Worm (Caenorhabditis elegans): ENCODE data around the gene tsp-1.
A peak's percentile ranks its signal among the peaks of the same experiment; 100 is the strongest.

tsp-1 gene

DNA sequence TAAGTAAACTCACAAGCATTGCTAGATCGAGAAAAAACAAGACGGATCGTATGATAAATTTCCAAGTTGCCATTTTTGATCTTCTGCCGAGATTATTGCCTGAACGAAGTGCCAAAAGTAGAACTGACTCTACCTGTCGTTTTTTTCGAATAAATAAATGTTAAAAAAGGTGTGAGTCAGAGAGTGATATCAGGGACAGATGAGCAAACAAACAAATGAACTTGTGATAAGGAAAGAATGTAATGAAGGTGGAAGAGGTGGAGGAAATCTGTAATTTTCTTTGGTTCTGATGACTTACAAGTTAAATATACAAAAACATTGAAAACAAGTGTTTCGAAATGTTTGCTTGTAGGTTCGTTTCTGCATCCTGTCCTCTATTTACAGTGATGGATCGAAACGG, at the start of gene tsp-1:
TSS of gene tsp-1 (minus strand) at position 99 of the 400 bp plus-strand sequence.
- peak; percentile 35 for TF ChIP-seq elt-2 (tag; optimal IDR thresholded peaks at IDR 0.05)
- TF ChIP-seq pha-4 (tag; optimal IDR thresholded peaks at IDR 0.05), result peak; percentile 21
- no peak for TF ChIP-seq lin-15B (tag; optimal IDR thresholded peaks at IDR 0.05)
- TF ChIP-seq pqm-1 (tag; optimal IDR thresholded peaks at IDR 0.05), result peak; percentile 39

DNA sequence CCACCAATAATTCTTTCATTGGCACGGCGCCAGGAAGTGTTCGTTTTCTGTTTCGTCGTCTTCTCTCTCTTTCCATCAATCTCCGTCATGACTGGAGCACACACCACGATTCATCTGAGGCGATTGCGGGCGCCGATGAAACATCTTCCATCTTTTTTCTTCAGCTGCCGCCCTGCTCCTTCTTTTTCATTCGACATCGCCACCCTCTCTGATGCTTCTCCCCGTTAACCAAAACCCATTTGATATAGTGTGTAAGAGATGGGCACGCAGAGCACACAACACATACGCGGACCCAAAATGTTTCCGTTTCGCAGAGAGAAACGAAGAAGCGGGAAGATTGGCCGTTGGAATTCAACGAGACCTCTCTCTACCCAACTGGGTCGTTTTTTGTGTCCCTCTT, 48.3 kb upstream of the tsp-1 start:
- TF ChIP-seq nhr-28 (tag; optimal IDR thresholded peaks at IDR 0.05), result no peak
- TF ChIP-seq nfya-1 (tag; optimal IDR thresholded peaks at IDR 0.05; ENCODE audit: insufficient read depth), result peak; percentile 59
- TF ChIP-seq hmg-11 (tag; optimal IDR thresholded peaks at IDR 0.05), result peak; percentile 18
- TF ChIP-seq mml-1 (tag; optimal IDR thresholded peaks at IDR 0.05), result no peak
- TF ChIP-seq lin-39 (tag; optimal IDR thresholded peaks at IDR 0.05), result peak; percentile 75

DNA sequence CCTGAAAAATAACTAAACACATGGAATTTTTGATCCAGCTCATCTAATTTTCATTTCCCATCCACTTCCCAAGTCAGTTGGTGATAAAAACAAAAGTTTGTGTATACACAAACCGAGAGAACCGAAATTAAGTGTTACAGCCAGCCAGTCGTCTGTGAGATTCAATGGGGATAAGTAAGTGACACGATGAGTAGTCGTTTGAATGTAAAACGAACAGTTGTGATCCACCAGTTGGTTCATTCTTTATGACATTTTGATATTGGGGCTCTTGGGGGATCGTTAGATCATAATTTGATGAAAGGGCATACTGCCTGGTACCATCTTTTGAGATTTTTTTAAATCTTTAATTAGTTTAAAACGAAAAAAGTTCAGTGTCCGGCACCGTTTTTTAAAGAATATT, 47.6 kb upstream of the tsp-1 start:
- TF ChIP-seq daf-12 (tag; optimal IDR thresholded peaks at IDR 0.05) (no peak), pqm-1 (tag; optimal IDR thresholded peaks at IDR 0.05) (no peak), pha-4 (tag; optimal IDR thresholded peaks at IDR 0.05) (no peak), egl-5 (tag; optimal IDR thresholded peaks at IDR 0.05) (peak; percentile 5)

DNA sequence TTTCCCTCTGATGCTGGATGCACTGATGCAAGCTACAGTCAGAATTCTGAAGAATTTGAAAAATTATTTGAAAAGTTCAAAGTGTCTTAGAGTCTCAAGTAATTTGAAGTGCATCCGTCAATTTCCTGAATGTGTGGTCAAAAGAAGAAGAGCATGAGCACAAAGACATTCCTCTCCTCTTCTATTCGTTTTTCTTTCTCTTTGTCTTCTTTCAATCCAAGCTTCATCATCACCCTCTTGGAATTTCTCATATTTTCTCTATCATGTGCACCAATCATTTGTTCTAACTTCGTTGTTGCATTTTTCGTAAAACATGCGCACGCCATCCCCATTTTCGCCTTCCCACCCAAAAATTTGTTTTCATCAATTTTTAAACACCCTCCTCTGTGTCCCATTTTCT, 46.8 kb upstream of the tsp-1 start:
- peak; percentile 74 for TF ChIP-seq fkh-10 (GFP tag; optimal IDR thresholded peaks at IDR 0.05)
- no peak for TF ChIP-seq R02D3.7 (tag; optimal IDR thresholded peaks at IDR 0.05)

DNA sequence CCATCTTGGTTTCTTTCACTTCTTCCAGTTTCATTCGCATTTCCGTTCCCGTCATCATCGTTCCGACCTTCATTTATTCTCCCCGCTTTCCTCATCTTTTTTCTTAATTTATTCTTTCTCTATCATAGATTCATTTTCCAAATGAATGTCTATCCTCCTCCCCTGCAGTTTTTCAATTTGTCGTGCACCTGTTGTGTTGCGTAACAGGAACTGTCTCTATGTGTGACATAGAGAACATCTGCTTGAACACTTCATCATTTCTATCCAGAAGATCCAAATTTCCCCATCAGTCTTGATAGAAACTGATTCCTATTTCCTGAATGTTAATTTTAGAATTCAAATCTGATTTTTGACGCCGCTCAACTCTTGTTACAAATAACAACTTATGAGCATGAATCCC, 44.3 kb upstream of the tsp-1 start:
- TF ChIP-seq elt-1 (tag; optimal IDR thresholded peaks at IDR 0.05), result no peak
- TF ChIP-seq unc-62 (GFP tag; optimal IDR thresholded peaks at IDR 0.05), result no peak
- TF ChIP-seq unc-39 (tag; optimal IDR thresholded peaks at IDR 0.05), result no peak
- no peak for TF ChIP-seq nhr-23 (tag; optimal IDR thresholded peaks at IDR 0.05)
- TF ChIP-seq egl-27 (tag; optimal IDR thresholded peaks at IDR 0.05), result no peak
- no peak for TF ChIP-seq ZK546.5 (tag; optimal IDR thresholded peaks at IDR 0.05)
- TF ChIP-seq eor-1 (tag; optimal IDR thresholded peaks at IDR 0.05), result no peak
- TF ChIP-seq ceh-28 (tag; optimal IDR thresholded peaks at IDR 0.05), result no peak
- no peak for TF ChIP-seq lin-15B (tag; optimal IDR thresholded peaks at IDR 0.05)
- no peak for TF ChIP-seq lsy-12 (tag; optimal IDR thresholded peaks at IDR 0.05)
- no peak for TF ChIP-seq mdl-1 (tag; optimal IDR thresholded peaks at IDR 0.05)
- no peak for TF ChIP-seq sea-2 (GFP tag; optimal IDR thresholded peaks at IDR 0.05)
- TF ChIP-seq nfya-1 (tag; optimal IDR thresholded peaks at IDR 0.05; ENCODE audit: insufficient read depth), result no peak
- TF ChIP-seq elt-2 (tag; optimal IDR thresholded peaks at IDR 0.05), result no peak
- no peak for TF ChIP-seq fkh-10 (GFP tag; optimal IDR thresholded peaks at IDR 0.05)
- no peak for TF ChIP-seq nhr-76 (tag; optimal IDR thresholded peaks at IDR 0.05)
- no peak for TF ChIP-seq jun-1 (tag; optimal IDR thresholded peaks at IDR 0.05)
- TF ChIP-seq ceh-9 (tag; optimal IDR thresholded peaks at IDR 0.05), result no peak

DNA sequence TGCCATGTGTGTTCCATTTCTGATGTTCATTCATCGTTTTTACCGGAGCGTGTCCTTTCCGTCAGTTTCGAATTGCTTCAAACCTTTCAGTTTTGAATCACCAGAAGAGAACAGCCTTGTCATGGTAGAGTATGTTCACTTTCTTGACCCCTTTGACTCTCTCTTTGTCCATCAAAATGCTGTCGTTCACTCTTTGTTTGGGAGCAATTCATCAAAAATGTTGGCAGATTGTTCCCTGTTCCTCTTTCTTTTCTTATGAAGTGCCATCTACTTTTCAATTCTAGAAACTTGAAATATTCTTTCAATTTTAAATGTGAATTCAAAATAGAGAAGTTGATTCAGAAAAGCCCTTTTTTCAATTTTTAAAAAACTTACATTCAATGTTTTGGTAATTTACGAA, 42.1 kb upstream of the tsp-1 start:
- TF ChIP-seq skn-1 (tag; optimal IDR thresholded peaks at IDR 0.05) (no peak), ceh-16 (tag; optimal IDR thresholded peaks at IDR 0.05) (no peak), pqm-1 (tag; optimal IDR thresholded peaks at IDR 0.05) (no peak), nhr-12 (tag; optimal IDR thresholded peaks at IDR 0.05) (no peak), nfya-1 (tag; optimal IDR thresholded peaks at IDR 0.05; ENCODE audit: insufficient read depth) (no peak), tbx-2 (tag; optimal IDR thresholded peaks at IDR 0.05) (no peak), egl-27 (tag; optimal IDR thresholded peaks at IDR 0.05) (no peak), jun-1 (tag; optimal IDR thresholded peaks at IDR 0.05) (no peak), unc-39 (tag; optimal IDR thresholded peaks at IDR 0.05) (no peak)

DNA sequence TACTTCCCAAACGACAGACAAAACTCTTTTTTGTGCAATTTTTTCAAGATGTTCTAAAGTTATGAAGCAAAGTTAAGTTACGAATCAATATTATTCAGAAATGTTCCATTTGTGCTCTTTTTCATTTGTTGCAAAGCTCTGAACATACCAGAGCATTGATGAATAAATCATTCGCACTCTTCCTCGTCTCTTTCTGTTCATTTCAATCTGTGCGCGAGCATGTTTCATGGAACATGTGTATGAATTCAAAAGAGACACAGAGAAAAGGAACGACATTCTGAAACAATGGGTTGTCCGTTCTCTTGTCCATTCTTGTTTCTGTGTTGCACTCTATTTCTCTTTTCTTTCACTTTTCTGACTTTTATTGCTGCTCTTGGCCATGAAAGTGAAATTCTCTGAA, 41.1 kb upstream of the tsp-1 start:
- TF ChIP-seq lin-15B (tag; optimal IDR thresholded peaks at IDR 0.05) (no peak), mdl-1 (tag; optimal IDR thresholded peaks at IDR 0.05) (no peak), fkh-2 (tag; optimal IDR thresholded peaks at IDR 0.05) (no peak), ceh-9 (tag; optimal IDR thresholded peaks at IDR 0.05) (no peak), nhr-23 (tag; optimal IDR thresholded peaks at IDR 0.05) (no peak), ama-1 (optimal IDR thresholded peaks at IDR 0.05) (no peak), nfya-1 (tag; optimal IDR thresholded peaks at IDR 0.05; ENCODE audit: insufficient read depth) (no peak), eor-1 (tag; optimal IDR thresholded peaks at IDR 0.05) (no peak), R02D3.7 (tag; optimal IDR thresholded peaks at IDR 0.05) (no peak), fkh-10 (GFP tag; optimal IDR thresholded peaks at IDR 0.05) (no peak), nhr-67 (tag; optimal IDR thresholded peaks at IDR 0.05) (no peak), ceh-82 (tag; optimal IDR thresholded peaks at IDR 0.05) (no peak), mml-1 (tag; optimal IDR thresholded peaks at IDR 0.05) (no peak), nhr-28 (tag; optimal IDR thresholded peaks at IDR 0.05) (no peak)
